Fruit fly (Drosophila melanogaster) whole organism, embryonic: ENCODE measurements around the gene PIG-L.

Source experiments
- Adf1 ChIP-seq: fragments of 200-800 bp; sonication (Bioruptor generic); IDR thresholded peaks from 2 replicates; pipeline ENCODE4 v1.3.6; 2022; ENCODE audit warnings: missing biosample characterization, missing genetic modification characterization
- CG11093 ChIP-seq: fragments of 200-800 bp; sonication (Bioruptor generic); IDR thresholded peaks from 3 replicates; pipeline ENCODE4 v1.3.6; 2022; ENCODE audit warnings: missing biosample characterization, missing genetic modification characterization
- CG12391 ChIP-seq: fragments of 200-800 bp; sonication (Bioruptor generic); optimal IDR thresholded peaks from 3 replicates; lab custom pipeline; 2018; ENCODE audit warnings: missing biosample characterization, mild to moderate bottlenecking, missing genetic modification characterization, moderate library complexity
- CG12659 ChIP-seq: fragments of 200-800 bp; sonication (Bioruptor generic); optimal IDR thresholded peaks from 3 replicates; lab custom pipeline; 2017; ENCODE audit warnings: mild to moderate bottlenecking, missing biosample characterization, missing genetic modification reagents, missing genetic modification characterization
- CG13894 ChIP-seq: fragments of 200-800 bp; sonication (Bioruptor generic); optimal IDR thresholded peaks from 3 replicates; lab custom pipeline; 2018; ENCODE audit warnings: missing biosample characterization, mild to moderate bottlenecking, missing genetic modification characterization, moderate library complexity
- CG14014 ChIP-seq: fragments of 200-800 bp; sonication (Bioruptor generic); IDR thresholded peaks from 2 replicates; pipeline ENCODE4 v1.3.6; 2022; ENCODE audit warnings: missing biosample characterization, missing genetic modification characterization
- CG15073 ChIP-seq: fragments of 200-800 bp; sonication (Bioruptor generic); optimal IDR thresholded peaks from 2 replicates; lab custom pipeline; 2016; ENCODE audit warnings: missing biosample characterization, missing genetic modification characterization
- CG15269 ChIP-seq: fragments of 200-800 bp; sonication (Bioruptor generic); optimal IDR thresholded peaks from 2 replicates; lab custom pipeline; 2018; ENCODE audit warnings: missing biosample characterization, mild to moderate bottlenecking, missing genetic modification characterization, moderate library complexity
- CG15514 ChIP-seq: fragments of 200-800 bp; sonication (Bioruptor generic); optimal IDR thresholded peaks from 3 replicates; lab custom pipeline; 2017; ENCODE audit warnings: missing biosample characterization, missing genetic modification characterization, mild to moderate bottlenecking, moderate library complexity, missing genetic modification reagents
- CG1603 ChIP-seq: fragments of 200-800 bp; sonication (Bioruptor generic); optimal IDR thresholded peaks from 2 replicates; lab custom pipeline; 2019; ENCODE audit warnings: missing biosample characterization, mild to moderate bottlenecking, missing genetic modification characterization, moderate library complexity
- CG17359 ChIP-seq: fragments of 200-800 bp; sonication (Bioruptor generic); optimal IDR thresholded peaks from 3 replicates; lab custom pipeline; 2018; ENCODE audit warnings: missing biosample characterization, mild to moderate bottlenecking, missing genetic modification characterization, moderate library complexity
- CG17612 ChIP-seq: fragments of 200-800 bp; sonication (Bioruptor generic); IDR thresholded peaks from 2 replicates; pipeline ENCODE4 v1.3.6; 2022; ENCODE audit warnings: missing biosample characterization, missing genetic modification characterization
- CG18619 ChIP-seq: fragments of 200-800 bp; sonication (Bioruptor generic); optimal IDR thresholded peaks from 3 replicates; lab custom pipeline; 2017; ENCODE audit warnings: missing biosample characterization, mild to moderate bottlenecking, missing genetic modification characterization
- CG30431 ChIP-seq: fragments of 200-800 bp; sonication (Bioruptor generic); optimal IDR thresholded peaks from 2 replicates; lab custom pipeline; 2017; ENCODE audit warnings: missing biosample characterization, missing genetic modification characterization
- CG33557 ChIP-seq: fragments of 200-800 bp; sonication (Bioruptor generic); optimal IDR thresholded peaks from 2 replicates; lab custom pipeline; 2019; ENCODE audit warnings: missing biosample characterization, mild to moderate bottlenecking, missing genetic modification characterization, moderate library complexity
- CG34422 ChIP-seq: fragments of 200-800 bp; sonication (Bioruptor generic); IDR thresholded peaks from 3 replicates; pipeline ENCODE4 v1.3.6; 2022; ENCODE audit warnings: missing biosample characterization, missing genetic modification characterization
- CG3726 ChIP-seq: fragments of 200-800 bp; sonication (Bioruptor generic); IDR thresholded peaks from 3 replicates; pipeline ENCODE4, ENCODE4 v1.3.6; 2022; ENCODE audit warnings: missing biosample characterization, missing genetic modification characterization
- CG4360 ChIP-seq: fragments of 200-800 bp; sonication (Bioruptor generic); IDR thresholded peaks from 2 replicates; pipeline ENCODE4 v1.3.6; 2022; ENCODE audit warnings: missing biosample characterization, missing genetic modification characterization
- CG4707 ChIP-seq: fragments of 200-800 bp; sonication (Bioruptor generic); optimal IDR thresholded peaks from 2 replicates; lab custom pipeline; 2018; ENCODE audit warnings: missing biosample characterization, mild to moderate bottlenecking, missing genetic modification characterization, moderate library complexity
- CG6654 ChIP-seq: fragments of 200-800 bp; sonication (Bioruptor generic); optimal IDR thresholded peaks from 2 replicates; lab custom pipeline; 2017; ENCODE audit warnings: missing biosample characterization, mild to moderate bottlenecking, missing genetic modification characterization
- CG9609 ChIP-seq: fragments of 200-800 bp; sonication (Bioruptor generic); optimal IDR thresholded peaks from 3 replicates; lab custom pipeline; 2016; ENCODE audit warnings: missing biosample characterization, missing genetic modification characterization
- CrebB ChIP-seq: fragments of 200-800 bp; sonication (Bioruptor generic); optimal IDR thresholded peaks from 3 replicates; lab custom pipeline; 2018; ENCODE audit warnings: missing biosample characterization, mild to moderate bottlenecking, missing genetic modification characterization
- Dad ChIP-seq: fragments of 200-800 bp; sonication (Bioruptor generic); optimal IDR thresholded peaks from 3 replicates; lab custom pipeline; 2016; ENCODE audit warnings: missing biosample characterization, missing genetic modification characterization
- E2f2 ChIP-seq: fragments of 200-800 bp; sonication (Bioruptor generic); IDR thresholded peaks from 2 replicates; pipeline ENCODE4 v1.3.6; 2022; ENCODE audit warnings: missing biosample characterization, missing genetic modification characterization
- Fer2 ChIP-seq: fragments of 200-800 bp; sonication (Bioruptor generic); optimal IDR thresholded peaks from 2 replicates; lab custom pipeline; 2018; ENCODE audit warnings: missing biosample characterization, mild to moderate bottlenecking, missing genetic modification characterization, moderate library complexity
- H15 ChIP-seq: fragments of 200-800 bp; sonication (Bioruptor generic); IDR thresholded peaks from 3 replicates; pipeline ENCODE4 v1.3.6; 2022; ENCODE audit warnings: missing biosample characterization, missing genetic modification characterization
- Hey ChIP-seq: fragments of 200-800 bp; sonication (Bioruptor generic); optimal IDR thresholded peaks from 3 replicates; lab custom pipeline; 2018; ENCODE audit warnings: missing biosample characterization, mild to moderate bottlenecking, missing genetic modification characterization
- Jarid2 ChIP-seq: fragments of 200-800 bp; sonication (Bioruptor generic); optimal IDR thresholded peaks from 3 replicates; lab custom pipeline; 2017; ENCODE audit warnings: mild to moderate bottlenecking, missing biosample characterization, missing genetic modification reagents, missing genetic modification characterization
- Lim3 ChIP-seq: fragments of 200-800 bp; sonication (Bioruptor generic); IDR thresholded peaks from 2 replicates; pipeline ENCODE4 v1.3.6; 2022; ENCODE audit warnings: missing biosample characterization, missing genetic modification characterization
- Meics ChIP-seq: fragments of 200-800 bp; sonication (Bioruptor generic); optimal IDR thresholded peaks from 2 replicates; lab custom pipeline; 2017; ENCODE audit warnings: missing biosample characterization, mild to moderate bottlenecking, missing genetic modification characterization
- NFAT ChIP-seq: fragments of 200-800 bp; sonication (Bioruptor generic); IDR thresholded peaks from 2 replicates; pipeline ENCODE4 v1.3.6; 2022; ENCODE audit warnings: missing biosample characterization, missing genetic modification characterization
- Sin3A ChIP-seq: fragments of >200 bp; optimal IDR thresholded peaks from 2 replicates; lab custom pipeline; 2018
- Sry-δ ChIP-seq: fragments of 200-800 bp; sonication (Bioruptor generic); optimal IDR thresholded peaks from 2 replicates; lab custom pipeline; 2016; ENCODE audit warnings: missing biosample characterization, missing genetic modification characterization
- ab ChIP-seq: fragments of 200-800 bp; sonication (Bioruptor generic); optimal IDR thresholded peaks from 2 replicates; lab custom pipeline; 2016; ENCODE audit warnings: missing biosample characterization, missing genetic modification characterization
- amos ChIP-seq: fragments of 200-800 bp; sonication (Bioruptor generic); IDR thresholded peaks from 2 replicates; pipeline ENCODE4 v1.3.6; 2022; ENCODE audit warnings: missing biosample characterization, missing genetic modification characterization; ENCODE audit not compliant: partially characterized antibody
- cato ChIP-seq: fragments of 200-800 bp; sonication (Bioruptor generic); optimal IDR thresholded peaks from 2 replicates; lab custom pipeline; 2016; ENCODE audit warnings: missing biosample characterization, missing genetic modification characterization, borderline replicate concordance
- caup ChIP-seq: fragments of 200-800 bp; sonication (Bioruptor generic); optimal IDR thresholded peaks from 3 replicates; lab custom pipeline; 2017; ENCODE audit warnings: missing biosample characterization, mild to moderate bottlenecking, missing genetic modification characterization, moderate library complexity; ENCODE audit not compliant: severe bottlenecking
- dati ChIP-seq: fragments of 200-800 bp; sonication (Bioruptor generic); IDR thresholded peaks from 2 replicates; pipeline ENCODE4 v1.3.6; 2022; ENCODE audit warnings: missing biosample characterization, missing genetic modification characterization
- disco-r ChIP-seq: fragments of 200-800 bp; sonication (Bioruptor generic); optimal IDR thresholded peaks from 2 replicates; lab custom pipeline; 2016; ENCODE audit warnings: missing biosample characterization, missing genetic modification characterization
- dmrt99B ChIP-seq: fragments of 200-800 bp; sonication (Bioruptor generic); optimal IDR thresholded peaks from 2 replicates; lab custom pipeline; 2018; ENCODE audit warnings: missing biosample characterization, mild to moderate bottlenecking, missing genetic modification characterization, moderate library complexity
- dysf ChIP-seq: fragments of 200-800 bp; sonication (Bioruptor generic); IDR thresholded peaks from 3 replicates; pipeline ENCODE4 v1.3.6; 2022; ENCODE audit warnings: missing biosample characterization, missing genetic modification characterization
- en ChIP-seq: fragments of 200-800 bp; sonication (Bioruptor generic); optimal IDR thresholded peaks from 2 replicates; lab custom pipeline; 2016; ENCODE audit warnings: missing biosample characterization, missing genetic modification characterization
- hkb ChIP-seq, 2 experiments: fragments of 200-800 bp in 1 of 2; fragments of >200 bp in 1 of 2; sonication (Bioruptor generic) in 1 of 2; IDR thresholded peaks in 1 of 2; optimal IDR thresholded peaks in 1 of 2; 2 replicates each; pipeline versions ENCODE4 v1.3.6 to Lab custom; 2017 to 2022; ENCODE audit warnings: missing biosample characterization in 1 of 2, missing genetic modification characterization in 1 of 2
- lmd ChIP-seq: fragments of 200-800 bp; sonication (Bioruptor generic); IDR thresholded peaks from 2 replicates; pipeline ENCODE4 v1.3.6; 2022; ENCODE audit warnings: missing biosample characterization, missing genetic modification characterization
- otp ChIP-seq: fragments of 200-800 bp; sonication (Bioruptor generic); IDR thresholded peaks from 3 replicates; pipeline ENCODE4, ENCODE4 v1.3.6; 2022; ENCODE audit warnings: missing biosample characterization, missing genetic modification characterization
- pfk ChIP-seq: fragments of 200-800 bp; sonication (Bioruptor generic); optimal IDR thresholded peaks from 2 replicates; lab custom pipeline; 2018; ENCODE audit warnings: missing biosample characterization, mild to moderate bottlenecking, missing genetic modification characterization, moderate library complexity
- pzg ChIP-seq: fragments of 200-800 bp; sonication (Bioruptor generic); optimal IDR thresholded peaks from 3 replicates; lab custom pipeline; 2018; ENCODE audit warnings: missing biosample characterization, mild to moderate bottlenecking, missing genetic modification characterization, moderate library complexity
- seq ChIP-seq: fragments of 200-800 bp; sonication (Bioruptor generic); IDR thresholded peaks from 2 replicates; pipeline ENCODE4 v1.3.6; 2022; ENCODE audit warnings: missing biosample characterization, missing genetic modification characterization
- wek ChIP-seq: fragments of 200-800 bp; sonication (Bioruptor generic); optimal IDR thresholded peaks from 3 replicates; lab custom pipeline; 2018; ENCODE audit warnings: missing biosample characterization, mild to moderate bottlenecking, missing genetic modification characterization, moderate library complexity
- zfh2 ChIP-seq: fragments of 200-800 bp; sonication (Bioruptor generic); optimal IDR thresholded peaks from 2 replicates; lab custom pipeline; 2016; ENCODE audit warnings: missing biosample characterization, missing genetic modification characterization

PIG-L gene

dm6 chr3R:20035887-20036286 is 14.7 kb upstream of the PIG-L start, which contains the start of gene Regnase-1 (continued):
- peak; percentile 95 for TF ChIP-seq CG12659 (GFP tag; lab: Kevin White, UChicago)
- TF ChIP-seq CG4360: peak; percentile 58; the same call in 1 of the 2 replicates
- TF ChIP-seq CG33557 (GFP tag; lab: Kevin White, UChicago): peak; percentile 92
- TF ChIP-seq Lim3 (GFP tag; lab: Robert Waterston, UW): no peak
- peak; percentile 73; the same call in 1 of the 2 replicates for TF ChIP-seq seq (GFP tag; lab: Robert Waterston, UW)
- TF ChIP-seq Dad (GFP tag; lab: Kevin White, UChicago): peak; percentile 92
- peak; percentile 77; the same call in 1 of the 3 replicates for TF ChIP-seq CG3726 (GFP tag; lab: Robert Waterston, UW)
- peak; percentile 51 for TF ChIP-seq Sin3A (lab: Kevin White, UChicago)
- TF ChIP-seq CG12391 (tag; lab: Kevin White, UChicago): peak; percentile 94
- peak; percentile 61; the same call in 1 of the 2 replicates for TF ChIP-seq CG17612 (GFP tag; lab: Robert Waterston, UW)
- TF ChIP-seq CG17359 (tag; lab: Kevin White, UChicago): peak; percentile 94
- peak; percentile 67 for TF ChIP-seq lmd (GFP tag; lab: Robert Waterston, UW)
- TF ChIP-seq dysf (GFP tag; lab: Robert Waterston, UW): peak; percentile 86
- TF ChIP-seq dmrt99B (tag; lab: Kevin White, UChicago): peak; percentile 85
- peak; percentile 89 for TF ChIP-seq NFAT
- no peak for TF ChIP-seq hkb (optimal IDR thresholded peaks at IDR 0.05; lab: Kevin White, UChicago)
- TF ChIP-seq hkb (GFP tag; IDR thresholded peaks at IDR 0.05; lab: Robert Waterston, UW): peak; percentile 93
- TF ChIP-seq CG15269 (tag; lab: Kevin White, UChicago): peak; percentile 91
- TF ChIP-seq CG30431 (GFP tag; lab: Kevin White, UChicago): peak; percentile 54
- TF ChIP-seq amos (GFP tag; lab: Robert Waterston, UW): peak; percentile 98
- TF ChIP-seq CG13894 (tag; lab: Kevin White, UChicago): peak; percentile 92
- peak; percentile 94 for TF ChIP-seq CG18619 (GFP tag; lab: Kevin White, UChicago)
- peak; percentile 78 for TF ChIP-seq Jarid2 (GFP tag; lab: Kevin White, UChicago)
- peak; percentile 88 for TF ChIP-seq H15 (GFP tag; lab: Robert Waterston, UW)
- TF ChIP-seq wek (GFP tag; lab: Kevin White, UChicago): peak; percentile 92
- TF ChIP-seq Adf1 (GFP tag; lab: Robert Waterston, UW): peak; percentile 73; the same call in 1 of the 2 replicates
- no peak; the same call in 2 of the 3 replicates for TF ChIP-seq CG11093
- TF ChIP-seq CrebB (tag; lab: Kevin White, UChicago): peak; percentile 97
- peak; percentile 80 for TF ChIP-seq dati (GFP tag; lab: Robert Waterston, UW)
- TF ChIP-seq CG15073 (GFP tag; lab: Kevin White, UChicago): no peak
- TF ChIP-seq cato (GFP tag; lab: Kevin White, UChicago): peak; percentile 74
- TF ChIP-seq E2f2 (GFP tag; lab: Robert Waterston, UW): peak; percentile 98
- peak; percentile 87; the same call in 1 of the 2 replicates for TF ChIP-seq CG14014 (GFP tag; lab: Robert Waterston, UW)
- TF ChIP-seq caup (GFP tag; lab: Kevin White, UChicago): peak; percentile 98
- TF ChIP-seq Meics (GFP tag; lab: Kevin White, UChicago): peak; percentile 95
- peak; percentile 79 for TF ChIP-seq CG9609 (GFP tag; lab: Kevin White, UChicago)
- peak; percentile 100 for TF ChIP-seq Sry-δ
- TF ChIP-seq CG6654 (GFP tag; lab: Kevin White, UChicago): peak; percentile 75
- peak; percentile 88 for TF ChIP-seq Hey (tag; lab: Kevin White, UChicago)
- peak; percentile 93 for TF ChIP-seq CG4707 (GFP tag; lab: Kevin White, UChicago)
- peak; percentile 81 for TF ChIP-seq pfk (GFP tag; lab: Kevin White, UChicago)
- TF ChIP-seq disco-r (GFP tag; lab: Kevin White, UChicago): peak; percentile 89
- peak; percentile 89 for TF ChIP-seq CG34422 (GFP tag; lab: Robert Waterston, UW)
- peak; percentile 91 for TF ChIP-seq Fer2 (tag; lab: Kevin White, UChicago)
- TF ChIP-seq CG15514 (GFP tag; lab: Kevin White, UChicago): peak; percentile 95
- TF ChIP-seq ab: no peak
- TF ChIP-seq en: peak; percentile 89
- TF ChIP-seq CG1603 (tag; lab: Kevin White, UChicago): peak; percentile 96
- TF ChIP-seq pzg (GFP tag; lab: Kevin White, UChicago): peak; percentile 95
- peak; percentile 95 for TF ChIP-seq otp
- peak; percentile 85 for TF ChIP-seq zfh2 (GFP tag; lab: Kevin White, UChicago)
